In the genomic region with DNA sequence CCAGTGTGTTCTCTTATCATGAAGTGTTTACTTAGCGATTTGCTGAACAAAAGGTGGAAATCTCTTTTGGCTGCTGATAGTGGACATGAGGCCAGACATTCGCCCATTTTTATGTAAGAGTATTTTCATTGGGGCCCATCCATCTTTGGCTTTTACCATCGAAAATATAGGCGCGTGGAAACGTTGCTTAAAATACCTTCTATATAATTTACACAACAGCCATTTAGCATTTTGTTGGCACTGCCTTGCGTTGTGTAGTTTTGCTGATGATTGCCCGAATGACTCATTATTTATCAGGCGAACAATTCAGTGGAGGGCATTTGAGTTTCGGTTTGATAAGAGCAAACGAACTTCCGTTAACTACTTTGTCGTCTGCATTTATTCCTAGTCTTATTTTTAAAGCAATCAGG, we compare ENCODE assay signal across 1 fruit fly cellular context.
A peak's percentile ranks its signal among the peaks of the same experiment; 100 is the strongest.
TF ChIP-seq lines count a peak whose summit lies in the region.

No protein-coding gene starts in this region.

TF ChIP-seq in whole organism, embryonic, 481 proteins besides CTCF, POLR2A, EP300 and RAD21 (continued from another document and continues in another):
- TF ChIP-seq sob (GFP tag; IDR thresholded peaks at IDR 0.05; lab: Robert Waterston, UW), result no peak
- peak; percentile 17 for TF ChIP-seq Deaf1 (tag; optimal IDR thresholded peaks at IDR 0.05; lab: Kevin White, UChicago)
- no peak for TF ChIP-seq tap (tag; optimal IDR thresholded peaks at IDR 0.05; lab: Kevin White, UChicago)
- 0 out of 3 replicates have a peak, but pooled peaks have one; percentile 14 for TF ChIP-seq Optix (GFP tag; IDR thresholded peaks at IDR 0.05; lab: Robert Waterston, UW)
- TF ChIP-seq Hmx (GFP tag; optimal IDR thresholded peaks at IDR 0.05; lab: Kevin White, UChicago), result no peak
- no peak for TF ChIP-seq CG17802 (tag; optimal IDR thresholded peaks at IDR 0.05; lab: Kevin White, UChicago)
- no peak for TF ChIP-seq YL-1 (GFP tag; optimal IDR thresholded peaks at IDR 0.05; lab: Kevin White, UChicago)
- TF ChIP-seq CG8478 (optimal IDR thresholded peaks at IDR 0.05; lab: Kevin White, UChicago), result no peak
- TF ChIP-seq CG6689 (GFP tag; IDR thresholded peaks at IDR 0.05; lab: Robert Waterston, UW), result 0 out of 2 replicates have a peak, but pooled peaks have one; percentile 26
- TF ChIP-seq seq (GFP tag; IDR thresholded peaks at IDR 0.05; lab: Robert Waterston, UW), result no peak
- TF ChIP-seq CG7839 (tag; optimal IDR thresholded peaks at IDR 0.05; lab: Kevin White, UChicago), result peak; percentile 59
- peak; percentile 27 for TF ChIP-seq CG12071 (GFP tag; optimal IDR thresholded peaks at IDR 0.05; lab: Kevin White, UChicago)
- no peak for TF ChIP-seq bowl (GFP tag; IDR thresholded peaks at IDR 0.05; lab: Robert Waterston, UW)
- TF ChIP-seq Ada2b (GFP tag; IDR thresholded peaks at IDR 0.05; lab: Robert Waterston, UW), result peak; percentile 41; the same call in 1 of the 2 replicates
- TF ChIP-seq CG2678 (tag; optimal IDR thresholded peaks at IDR 0.05; lab: Kevin White, UChicago), result peak; percentile 53
- peak; percentile 40 for TF ChIP-seq Ptx1 (GFP tag; IDR thresholded peaks at IDR 0.05; lab: Robert Waterston, UW)
- TF ChIP-seq eve (GFP tag; optimal IDR thresholded peaks at IDR 0.05; lab: Kevin White, UChicago), result peak in 1 of 2 experiments; percentile 33
- no peak for TF ChIP-seq CG6765 (GFP tag; optimal IDR thresholded peaks at IDR 0.05; lab: Kevin White, UChicago)
- TF ChIP-seq Camta (GFP tag; optimal IDR thresholded peaks at IDR 0.05; lab: Kevin White, UChicago), result no peak
- no peak for TF ChIP-seq Asciz (GFP tag; optimal IDR thresholded peaks at IDR 0.05; lab: Kevin White, UChicago)
- no peak for TF ChIP-seq CG10267 (tag; optimal IDR thresholded peaks at IDR 0.05; lab: Kevin White, UChicago)
- peak; percentile 22 for TF ChIP-seq Mes4 (GFP tag; optimal IDR thresholded peaks at IDR 0.05; lab: Kevin White, UChicago)
- no peak for TF ChIP-seq CG15479 (GFP tag; optimal IDR thresholded peaks at IDR 0.05; lab: Kevin White, UChicago)
- no peak for TF ChIP-seq CG2875 (GFP tag; optimal IDR thresholded peaks at IDR 0.05; lab: Kevin White, UChicago)
- TF ChIP-seq CG10274 (GFP tag; optimal IDR thresholded peaks at IDR 0.05; lab: Kevin White, UChicago), result peak; percentile 25
- TF ChIP-seq CG12391 (tag; optimal IDR thresholded peaks at IDR 0.05; lab: Kevin White, UChicago), result peak; percentile 23
- TF ChIP-seq MTF-1 (GFP tag; optimal IDR thresholded peaks at IDR 0.05; lab: Kevin White, UChicago; ENCODE audit: borderline replicate concordance), result no peak
- no peak for TF ChIP-seq CG16779 (GFP tag; IDR thresholded peaks at IDR 0.05; lab: Robert Waterston, UW)
- TF ChIP-seq CG10543 (GFP tag; optimal IDR thresholded peaks at IDR 0.05; lab: Kevin White, UChicago), result peak; percentile 36
- no peak for TF ChIP-seq CG3407 (GFP tag; optimal IDR thresholded peaks at IDR 0.05; lab: Kevin White, UChicago)
- TF ChIP-seq slou (GFP tag; optimal IDR thresholded peaks at IDR 0.05; lab: Kevin White, UChicago), result no peak
- no peak for TF ChIP-seq CG7987 (GFP tag; optimal IDR thresholded peaks at IDR 0.05; lab: Kevin White, UChicago)
- no peak for TF ChIP-seq sima (GFP tag; optimal IDR thresholded peaks at IDR 0.05; lab: Kevin White, UChicago)
- no peak for TF ChIP-seq CG12104 (GFP tag; optimal IDR thresholded peaks at IDR 0.05; lab: Kevin White, UChicago)
- no peak for TF ChIP-seq CG4820 (GFP tag; optimal IDR thresholded peaks at IDR 0.05; lab: Kevin White, UChicago)
- TF ChIP-seq Hr51 (GFP tag; optimal IDR thresholded peaks at IDR 0.05; lab: Kevin White, UChicago), result peak in 1 of 2 experiments; percentile 61
- no peak for TF ChIP-seq chn (GFP tag; optimal IDR thresholded peaks at IDR 0.05; lab: Kevin White, UChicago)
- no peak for TF ChIP-seq ranshi (GFP tag; IDR thresholded peaks at IDR 0.05; lab: Robert Waterston, UW)
- peak; percentile 64 for TF ChIP-seq CG18599 (GFP tag; optimal IDR thresholded peaks at IDR 0.05; lab: Kevin White, UChicago)
- no peak for TF ChIP-seq schlank (tag; optimal IDR thresholded peaks at IDR 0.05; lab: Kevin White, UChicago)
- TF ChIP-seq gt (GFP tag; IDR thresholded peaks at IDR 0.05; lab: Robert Waterston, UW), result no peak
- TF ChIP-seq p53 (GFP tag; optimal IDR thresholded peaks at IDR 0.05; lab: Kevin White, UChicago), result no peak
- TF ChIP-seq Pdp1 (GFP tag; optimal IDR thresholded peaks at IDR 0.05; lab: Kevin White, UChicago), result peak in 1 of 2 experiments; percentile 85
- TF ChIP-seq Doc3 (GFP tag; IDR thresholded peaks at IDR 0.05; lab: Robert Waterston, UW; ENCODE audit: partially characterized antibody), result no peak
- TF ChIP-seq CG13424 (tag; optimal IDR thresholded peaks at IDR 0.05; lab: Kevin White, UChicago), result peak; percentile 16
- TF ChIP-seq prd (optimal IDR thresholded peaks at IDR 0.05; lab: Kevin White, UChicago), result no peak
- peak; percentile 53; the same call in 1 of the 3 replicates for TF ChIP-seq prd (GFP tag; IDR thresholded peaks at IDR 0.05; lab: Robert Waterston, UW)
- 0 out of 3 replicates have a peak, but pooled peaks have one; percentile 43 for TF ChIP-seq Mrtf (GFP tag; IDR thresholded peaks at IDR 0.05; lab: Robert Waterston, UW)
- peak; percentile 2 for TF ChIP-seq CG8944 (GFP tag; optimal IDR thresholded peaks at IDR 0.05; lab: Kevin White, UChicago)
- TF ChIP-seq CG30431 (GFP tag; optimal IDR thresholded peaks at IDR 0.05; lab: Kevin White, UChicago), result no peak
- TF ChIP-seq MESR4 (GFP tag; optimal IDR thresholded peaks at IDR 0.05; lab: Kevin White, UChicago), result no peak
- no peak for TF ChIP-seq Meics (GFP tag; optimal IDR thresholded peaks at IDR 0.05; lab: Kevin White, UChicago)
- TF ChIP-seq wek (GFP tag; optimal IDR thresholded peaks at IDR 0.05; lab: Kevin White, UChicago), result no peak
- TF ChIP-seq CG14441 (GFP tag; IDR thresholded peaks at IDR 0.05; lab: Robert Waterston, UW), result peak; percentile 61
- peak; percentile 69 for TF ChIP-seq gro (GFP tag; optimal IDR thresholded peaks at IDR 0.05; lab: Kevin White, UChicago)
- TF ChIP-seq CG6654 (GFP tag; optimal IDR thresholded peaks at IDR 0.05; lab: Kevin White, UChicago), result no peak
- TF ChIP-seq pan (optimal IDR thresholded peaks at IDR 0.05; lab: Kevin White, UChicago), result no peak
- TF ChIP-seq pan (GFP tag; optimal IDR thresholded peaks at IDR 0.05 in 1 of 2, IDR thresholded peaks at IDR 0.05 in 1 of 2), result peak in 1 of 2 experiments; percentile 45
- TF ChIP-seq abd-A (tag; optimal IDR thresholded peaks at IDR 0.05; lab: Kevin White, UChicago), result no peak
- no peak for TF ChIP-seq CG9797 (GFP tag; optimal IDR thresholded peaks at IDR 0.05; lab: Kevin White, UChicago)
- peak; percentile 62; the same call in 1 of the 3 replicates for TF ChIP-seq CG2199 (GFP tag; IDR thresholded peaks at IDR 0.05; lab: Robert Waterston, UW)
- TF ChIP-seq CG17186 (GFP tag; optimal IDR thresholded peaks at IDR 0.05; lab: Kevin White, UChicago), result no peak
- no peak for TF ChIP-seq CG6854 (GFP tag; optimal IDR thresholded peaks at IDR 0.05; lab: Kevin White, UChicago)
- no peak for TF ChIP-seq pfk (GFP tag; optimal IDR thresholded peaks at IDR 0.05; lab: Kevin White, UChicago)
- TF ChIP-seq nau (GFP tag; optimal IDR thresholded peaks at IDR 0.05; lab: Kevin White, UChicago), result no peak
- no peak for TF ChIP-seq ash1 (GFP tag; optimal IDR thresholded peaks at IDR 0.05; lab: Kevin White, UChicago)
- TF ChIP-seq CG14860 (GFP tag; IDR thresholded peaks at IDR 0.05; lab: Robert Waterston, UW; ENCODE audit: partially characterized antibody), result no peak
- peak; percentile 52; the same call in 2 of the 3 replicates for TF ChIP-seq dysf (GFP tag; IDR thresholded peaks at IDR 0.05; lab: Robert Waterston, UW)
- TF ChIP-seq CG4404 (GFP tag; IDR thresholded peaks at IDR 0.05; lab: Robert Waterston, UW), result no peak
- TF ChIP-seq Six4 (GFP tag; optimal IDR thresholded peaks at IDR 0.05; lab: Kevin White, UChicago), result no peak
- peak; percentile 35; the same call in 1 of the 2 replicates for TF ChIP-seq CG31224 (GFP tag; IDR thresholded peaks at IDR 0.05; lab: Robert Waterston, UW)
- TF ChIP-seq CG2202 (tag; optimal IDR thresholded peaks at IDR 0.05; lab: Kevin White, UChicago), result no peak
- TF ChIP-seq Bgb (GFP tag; IDR thresholded peaks at IDR 0.05; lab: Robert Waterston, UW; ENCODE audit: partially characterized antibody), result no peak
- peak; percentile 38 for TF ChIP-seq CG11504 (tag; optimal IDR thresholded peaks at IDR 0.05; lab: Kevin White, UChicago)
- no peak for TF ChIP-seq sens-2 (GFP tag; IDR thresholded peaks at IDR 0.05; lab: Robert Waterston, UW)
- no peak for TF ChIP-seq kah (GFP tag; optimal IDR thresholded peaks at IDR 0.05; lab: Kevin White, UChicago)
- TF ChIP-seq row (GFP tag; IDR thresholded peaks at IDR 0.05; lab: Robert Waterston, UW), result peak; percentile 84; the same call in 2 of the 3 replicates
- TF ChIP-seq chinmo (GFP tag; IDR thresholded peaks at IDR 0.05; lab: Robert Waterston, UW; ENCODE audit: partially characterized antibody), result peak; percentile 87; the same call in 2 of the 4 replicates
- no peak for TF ChIP-seq Hr78 (GFP tag; optimal IDR thresholded peaks at IDR 0.05; lab: Kevin White, UChicago)
- TF ChIP-seq chm (GFP tag; IDR thresholded peaks at IDR 0.05; lab: Robert Waterston, UW), result no peak
- TF ChIP-seq esg (GFP tag; conservative IDR thresholded peaks at IDR 0.05; lab: Robert Waterston, UW), result peak; percentile 20; the same call in 1 of the 2 replicates
- TF ChIP-seq mam (GFP tag; optimal IDR thresholded peaks at IDR 0.05; lab: Kevin White, UChicago), result peak; percentile 29
- TF ChIP-seq CG31441 (GFP tag; IDR thresholded peaks at IDR 0.05; lab: Robert Waterston, UW), result no peak
- peak; percentile 89 for TF ChIP-seq sd (tag; optimal IDR thresholded peaks at IDR 0.05; lab: Kevin White, UChicago)
- TF ChIP-seq nom (GFP tag; optimal IDR thresholded peaks at IDR 0.05; lab: Kevin White, UChicago), result no peak
- TF ChIP-seq CG17359 (tag; optimal IDR thresholded peaks at IDR 0.05; lab: Kevin White, UChicago), result peak; percentile 14
- TF ChIP-seq Rfx (GFP tag; IDR thresholded peaks at IDR 0.05; lab: Robert Waterston, UW), result peak; percentile 51; the same call in 1 of the 2 replicates
- TF ChIP-seq CG7786 (GFP tag; optimal IDR thresholded peaks at IDR 0.05; lab: Kevin White, UChicago), result peak; percentile 67
- peak; percentile 40 for TF ChIP-seq Sox102F (GFP tag; optimal IDR thresholded peaks at IDR 0.05; lab: Kevin White, UChicago)
- no peak for TF ChIP-seq slp2 (GFP tag; optimal IDR thresholded peaks at IDR 0.05; lab: Kevin White, UChicago)
- no peak for TF ChIP-seq btn (GFP tag; optimal IDR thresholded peaks at IDR 0.05; lab: Kevin White, UChicago)
- TF ChIP-seq jing (GFP tag; optimal IDR thresholded peaks at IDR 0.05; lab: Kevin White, UChicago), result peak; percentile 13
- no peak for TF ChIP-seq trem (tag; optimal IDR thresholded peaks at IDR 0.05; lab: Kevin White, UChicago)
- no peak for TF ChIP-seq Dfd (GFP tag; optimal IDR thresholded peaks at IDR 0.05; lab: Kevin White, UChicago)
- no peak for TF ChIP-seq Tbp (GFP tag; optimal IDR thresholded peaks at IDR 0.05; lab: Kevin White, UChicago)
- TF ChIP-seq CG8765 (GFP tag; IDR thresholded peaks at IDR 0.05; lab: Robert Waterston, UW), result no peak
- TF ChIP-seq CG42726 (GFP tag; IDR thresholded peaks at IDR 0.05; lab: Robert Waterston, UW; ENCODE audit: partially characterized antibody), result no peak
- TF ChIP-seq CG10209 (GFP tag; optimal IDR thresholded peaks at IDR 0.05; lab: Kevin White, UChicago), result peak; percentile 64
- peak; percentile 53 for TF ChIP-seq Fer1 (GFP tag; optimal IDR thresholded peaks at IDR 0.05; lab: Kevin White, UChicago)
- peak; percentile 31 for TF ChIP-seq CG12659 (GFP tag; optimal IDR thresholded peaks at IDR 0.05; lab: Kevin White, UChicago)
- TF ChIP-seq ham (GFP tag; IDR thresholded peaks at IDR 0.05; lab: Robert Waterston, UW), result no peak
- peak; percentile 31; the same call in 1 of the 2 replicates for TF ChIP-seq NFAT (GFP tag; IDR thresholded peaks at IDR 0.05; lab: Robert Waterston, UW)
- TF ChIP-seq CG8290 (GFP tag; optimal IDR thresholded peaks at IDR 0.05; lab: Kevin White, UChicago), result no peak
- peak in 1 of 2 experiments; percentile 87 for TF ChIP-seq CG8290 (tag; optimal IDR thresholded peaks at IDR 0.05; lab: Kevin White, UChicago)
- peak; percentile 50; the same call in 1 of the 2 replicates for TF ChIP-seq CG32532 (GFP tag; IDR thresholded peaks at IDR 0.05; lab: Robert Waterston, UW)
- no peak for TF ChIP-seq Usf (GFP tag; optimal IDR thresholded peaks at IDR 0.05; lab: Kevin White, UChicago)
- no peak for TF ChIP-seq Awh (GFP tag; IDR thresholded peaks at IDR 0.05; lab: Robert Waterston, UW)
- no peak for TF ChIP-seq emc (GFP tag; optimal IDR thresholded peaks at IDR 0.05; lab: Kevin White, UChicago)
- TF ChIP-seq crc (GFP tag; optimal IDR thresholded peaks at IDR 0.05; lab: Kevin White, UChicago), result no peak
- TF ChIP-seq gsb-n (tag; optimal IDR thresholded peaks at IDR 0.05; lab: Kevin White, UChicago), result no peak
- TF ChIP-seq CG9932 (GFP tag; IDR thresholded peaks at IDR 0.05; lab: Robert Waterston, UW), result peak; percentile 47
- peak; percentile 28; the same call in 1 of the 2 replicates for TF ChIP-seq GATAe (GFP tag; conservative IDR thresholded peaks at IDR 0.05; lab: Robert Waterston, UW)
- no peak for TF ChIP-seq Neu2 (GFP tag; optimal IDR thresholded peaks at IDR 0.05; lab: Kevin White, UChicago; ENCODE audit: borderline replicate concordance)
- peak; percentile 57 for TF ChIP-seq gem (tag; optimal IDR thresholded peaks at IDR 0.05; lab: Kevin White, UChicago)
- no peak for TF ChIP-seq CG11247 (GFP tag; IDR thresholded peaks at IDR 0.05; lab: Robert Waterston, UW)
- TF ChIP-seq dpn (GFP tag; optimal IDR thresholded peaks at IDR 0.05; lab: Kevin White, UChicago), result peak in 1 of 2 experiments; percentile 42
- TF ChIP-seq mirr (GFP tag; optimal IDR thresholded peaks at IDR 0.05; lab: Kevin White, UChicago), result peak; percentile 59
- no peak for TF ChIP-seq bigmax (GFP tag; optimal IDR thresholded peaks at IDR 0.05; lab: Kevin White, UChicago)
- TF ChIP-seq Hsf (GFP tag; optimal IDR thresholded peaks at IDR 0.05; lab: Kevin White, UChicago), result peak; percentile 19
- TF ChIP-seq Spps (tag; optimal IDR thresholded peaks at IDR 0.05; lab: Kevin White, UChicago), result no peak
- peak; percentile 33 for TF ChIP-seq NfI (GFP tag; optimal IDR thresholded peaks at IDR 0.05; lab: Kevin White, UChicago)
- TF ChIP-seq CG15514 (GFP tag; optimal IDR thresholded peaks at IDR 0.05; lab: Kevin White, UChicago), result peak; percentile 27
- TF ChIP-seq org-1 (GFP tag; optimal IDR thresholded peaks at IDR 0.05; lab: Kevin White, UChicago), result peak; percentile 23
- TF ChIP-seq CG6813 (GFP tag; optimal IDR thresholded peaks at IDR 0.05; lab: Kevin White, UChicago), result peak; percentile 38
- TF ChIP-seq az2 (GFP tag; optimal IDR thresholded peaks at IDR 0.05; lab: Kevin White, UChicago), result peak; percentile 17
- peak; percentile 33 for TF ChIP-seq Dek (tag; optimal IDR thresholded peaks at IDR 0.05; lab: Kevin White, UChicago)
